Fruit fly (Drosophila melanogaster) whole organism, embryonic: ENCODE measurements around the gene CG17562.

Source experiments
- Atf-2 ChIP-seq: fragments of 200-800 bp; sonication (Bioruptor generic); optimal IDR thresholded peaks from 2 replicates; lab custom pipeline; 2016; ENCODE audit warnings: missing biosample characterization, missing genetic modification characterization
- B-H2 ChIP-seq: fragments of 200-800 bp; sonication (Bioruptor generic); optimal IDR thresholded peaks from 2 replicates; lab custom pipeline; 2018; ENCODE audit warnings: missing biosample characterization, mild to moderate bottlenecking, missing genetic modification characterization
- CG10274 ChIP-seq: fragments of 200-800 bp; sonication (Bioruptor generic); optimal IDR thresholded peaks from 3 replicates; lab custom pipeline; 2017; ENCODE audit warnings: missing biosample characterization, mild to moderate bottlenecking, missing genetic modification characterization
- CG11247 ChIP-seq: fragments of 200-800 bp; sonication (Bioruptor generic); IDR thresholded peaks from 2 replicates; pipeline ENCODE4 v1.3.6; 2022; ENCODE audit warnings: missing biosample characterization, missing genetic modification characterization
- CG11696 ChIP-seq: fragments of 200-800 bp; sonication (Bioruptor generic); IDR thresholded peaks from 2 replicates; pipeline ENCODE4 v1.3.6; 2022; ENCODE audit warnings: missing biosample characterization, missing genetic modification characterization
- CG12744 ChIP-seq: fragments of 200-800 bp; sonication (Bioruptor generic); optimal IDR thresholded peaks from 2 replicates; lab custom pipeline; 2016; ENCODE audit warnings: missing biosample characterization, missing genetic modification characterization
- CG13624 ChIP-seq: fragments of 200-800 bp; sonication (Bioruptor generic); optimal IDR thresholded peaks from 2 replicates; lab custom pipeline; 2016; ENCODE audit warnings: missing biosample characterization, missing genetic modification characterization
- CG16815 ChIP-seq: fragments of 200-800 bp; sonication (Bioruptor generic); optimal IDR thresholded peaks from 3 replicates; lab custom pipeline; 2017; ENCODE audit warnings: missing biosample characterization, mild to moderate bottlenecking, missing genetic modification characterization
- CG17385 ChIP-seq: fragments of 200-800 bp; sonication (Bioruptor generic); optimal IDR thresholded peaks from 3 replicates; lab custom pipeline; 2018; ENCODE audit warnings: missing biosample characterization, mild to moderate bottlenecking, missing genetic modification characterization
- CG17829 ChIP-seq: fragments of 200-800 bp; optimal IDR thresholded peaks from 2 replicates; lab custom pipeline; 2019; ENCODE audit warnings: missing biosample characterization, mild to moderate bottlenecking, missing genetic modification characterization, moderate library complexity
- CG18262 ChIP-seq: fragments of 200-800 bp; optimal IDR thresholded peaks from 3 replicates; lab custom pipeline; 2019; ENCODE audit warnings: missing biosample characterization, mild to moderate bottlenecking, missing genetic modification characterization, moderate library complexity
- CG18619 ChIP-seq: fragments of 200-800 bp; sonication (Bioruptor generic); optimal IDR thresholded peaks from 3 replicates; lab custom pipeline; 2017; ENCODE audit warnings: missing biosample characterization, mild to moderate bottlenecking, missing genetic modification characterization
- CG32532 ChIP-seq: fragments of 200-800 bp; sonication (Bioruptor generic); IDR thresholded peaks from 2 replicates; pipeline ENCODE4 v1.3.6; 2022; ENCODE audit warnings: missing biosample characterization, missing genetic modification characterization
- CG33557 ChIP-seq: fragments of 200-800 bp; sonication (Bioruptor generic); optimal IDR thresholded peaks from 2 replicates; lab custom pipeline; 2019; ENCODE audit warnings: missing biosample characterization, mild to moderate bottlenecking, missing genetic modification characterization, moderate library complexity
- CG3838 ChIP-seq: fragments of 200-800 bp; sonication (Bioruptor generic); optimal IDR thresholded peaks from 3 replicates; lab custom pipeline; 2016; ENCODE audit warnings: missing biosample characterization, missing genetic modification characterization
- CG4404 ChIP-seq: fragments of 200-800 bp; sonication (Bioruptor generic); IDR thresholded peaks from 2 replicates; pipeline ENCODE4 v1.3.6; 2022; ENCODE audit warnings: missing biosample characterization, missing genetic modification characterization
- CG4707 ChIP-seq: fragments of 200-800 bp; sonication (Bioruptor generic); optimal IDR thresholded peaks from 2 replicates; lab custom pipeline; 2018; ENCODE audit warnings: missing biosample characterization, mild to moderate bottlenecking, missing genetic modification characterization, moderate library complexity
- CG7556 ChIP-seq: fragments of 200-800 bp; sonication (Bioruptor generic); optimal IDR thresholded peaks from 2 replicates; lab custom pipeline; 2017; ENCODE audit warnings: missing biosample characterization, mild to moderate bottlenecking, missing genetic modification characterization
- CG8281 ChIP-seq: fragments of 200-800 bp; sonication (Bioruptor generic); optimal IDR thresholded peaks from 2 replicates; lab custom pipeline; 2018; ENCODE audit warnings: missing biosample characterization, mild to moderate bottlenecking, missing genetic modification characterization, moderate library complexity
- CG8924 ChIP-seq: fragments of 200-800 bp; optimal IDR thresholded peaks from 3 replicates; lab custom pipeline; 2019; ENCODE audit warnings: missing biosample characterization, mild to moderate bottlenecking, missing genetic modification characterization, moderate library complexity
- D ChIP-seq, 2 experiments: fragments of 200-800 bp in 1 of 2; fragments of >200 bp in 1 of 2; sonication (Bioruptor generic) in 1 of 2; optimal IDR thresholded peaks; 2 replicates in 1 of 2; 3 replicates in 1 of 2; lab custom pipeline; 2017; ENCODE audit warnings: mild to moderate bottlenecking in 1 of 2, missing biosample characterization in 1 of 2, missing genetic modification characterization in 1 of 2, missing genetic modification reagents in 1 of 2
- D19A ChIP-seq: fragments of 200-800 bp; optimal IDR thresholded peaks from 3 replicates; lab custom pipeline; 2019; ENCODE audit warnings: missing biosample characterization, mild to moderate bottlenecking, missing genetic modification characterization, moderate library complexity
- Ets65A ChIP-seq: fragments of 200-800 bp; sonication (Bioruptor generic); peaks from one replicate; lab custom pipeline; 2016; ENCODE audit warnings: missing biosample characterization, missing genetic modification characterization
- Hr3 ChIP-seq: fragments of 200-800 bp; sonication (Bioruptor generic); optimal IDR thresholded peaks from 3 replicates; lab custom pipeline; 2016; ENCODE audit warnings: missing biosample characterization, missing genetic modification characterization
- Hsf ChIP-seq: fragments of 200-800 bp; sonication (Bioruptor generic); optimal IDR thresholded peaks from 3 replicates; lab custom pipeline; 2016; ENCODE audit warnings: missing biosample characterization, missing genetic modification characterization
- Lim3 ChIP-seq: fragments of 200-800 bp; sonication (Bioruptor generic); IDR thresholded peaks from 2 replicates; pipeline ENCODE4 v1.3.6; 2022; ENCODE audit warnings: missing biosample characterization, missing genetic modification characterization
- Max ChIP-seq: fragments of 200-800 bp; sonication (Bioruptor generic); optimal IDR thresholded peaks from 2 replicates; lab custom pipeline; 2016; ENCODE audit warnings: missing biosample characterization, mild to moderate bottlenecking, missing genetic modification characterization
- Ptx1 ChIP-seq: fragments of 200-800 bp; sonication (Bioruptor generic); IDR thresholded peaks from 2 replicates; pipeline ENCODE4 v1.3.6; 2022; ENCODE audit warnings: missing biosample characterization, missing genetic modification characterization
- Rx ChIP-seq: fragments of 200-800 bp; sonication (Bioruptor generic); IDR thresholded peaks from 2 replicates; pipeline ENCODE4 v1.3.6; 2022; ENCODE audit warnings: missing biosample characterization, missing genetic modification characterization
- Side ChIP-seq: fragments of 200-800 bp; sonication (Bioruptor generic); optimal IDR thresholded peaks from 2 replicates; lab custom pipeline; 2016; ENCODE audit warnings: missing biosample characterization, missing genetic modification characterization
- Sin3A ChIP-seq: fragments of >200 bp; optimal IDR thresholded peaks from 2 replicates; lab custom pipeline; 2018
- Sry-β ChIP-seq: fragments of 200-800 bp; sonication (Bioruptor generic); optimal IDR thresholded peaks from 2 replicates; lab custom pipeline; 2018; ENCODE audit warnings: missing biosample characterization, mild to moderate bottlenecking, missing genetic modification characterization, moderate library complexity
- Taf1 ChIP-seq: fragments of 200-800 bp; sonication (Bioruptor generic); IDR thresholded peaks from 2 replicates; pipeline ENCODE4 v1.3.6; 2022; ENCODE audit warnings: missing biosample characterization, missing genetic modification characterization
- Trl ChIP-seq, 3 experiments: fragments of >200 bp in 2 of 3; fragments of 200-800 bp in 1 of 3; sonication (Bioruptor generic) in 1 of 3; optimal IDR thresholded peaks; 2 replicates in 1 of 3; 3 replicates in 2 of 3; lab custom pipeline; 2016 to 2017; ENCODE audit warnings: missing biosample characterization in 1 of 3, missing genetic modification characterization in 1 of 3
- bsh ChIP-seq, 2 experiments: fragments of 200-800 bp; sonication (Bioruptor generic); optimal IDR thresholded peaks; 2 replicates each; lab custom pipeline; 2017 to 2018; ENCODE audit warnings: mild to moderate bottlenecking in 2 of 2, missing biosample characterization in 2 of 2, missing genetic modification characterization in 2 of 2, moderate library complexity in 1 of 2
- danr ChIP-seq: fragments of 200-800 bp; sonication (Bioruptor generic); IDR thresholded peaks from 2 replicates; pipeline ENCODE4 v1.3.6; 2022; ENCODE audit warnings: missing biosample characterization, missing genetic modification characterization
- dmrt99B ChIP-seq: fragments of 200-800 bp; sonication (Bioruptor generic); optimal IDR thresholded peaks from 2 replicates; lab custom pipeline; 2018; ENCODE audit warnings: missing biosample characterization, mild to moderate bottlenecking, missing genetic modification characterization, moderate library complexity
- ham ChIP-seq: fragments of 200-800 bp; sonication (Bioruptor generic); IDR thresholded peaks from 2 replicates; pipeline ENCODE4 v1.3.6; 2022; ENCODE audit warnings: missing biosample characterization, missing genetic modification characterization
- her ChIP-seq: fragments of 200-800 bp; sonication (Bioruptor generic); optimal IDR thresholded peaks from 2 replicates; lab custom pipeline; 2016; ENCODE audit warnings: missing biosample characterization, missing genetic modification characterization
- lmd ChIP-seq: fragments of 200-800 bp; sonication (Bioruptor generic); IDR thresholded peaks from 2 replicates; pipeline ENCODE4 v1.3.6; 2022; ENCODE audit warnings: missing biosample characterization, missing genetic modification characterization
- nmo ChIP-seq: fragments of 200-800 bp; sonication (Bioruptor generic); optimal IDR thresholded peaks from 2 replicates; lab custom pipeline; 2018; ENCODE audit warnings: missing biosample characterization, mild to moderate bottlenecking, missing genetic modification characterization, moderate library complexity
- pan ChIP-seq, 4 experiments: fragments of >200 bp in 3 of 4; fragments of 200-800 bp in 1 of 4; sonication (Bioruptor generic) in 1 of 4; optimal IDR thresholded peaks in 3 of 4; IDR thresholded peaks in 1 of 4; 2 replicates each; pipeline versions ENCODE4 v1.3.6 to Lab custom; 2017 to 2022; ENCODE audit warnings: missing biosample characterization in 2 of 4, missing genetic modification characterization in 2 of 4, mixed read lengths in 1 of 4
- phol ChIP-seq: fragments of 200-800 bp; sonication (Bioruptor generic); optimal IDR thresholded peaks from 3 replicates; lab custom pipeline; 2018; ENCODE audit warnings: missing biosample characterization, mild to moderate bottlenecking, missing genetic modification characterization, moderate library complexity
- pita ChIP-seq: fragments of 200-800 bp; sonication (Bioruptor generic); optimal IDR thresholded peaks from 2 replicates; lab custom pipeline; 2017; ENCODE audit warnings: missing biosample characterization, mild to moderate bottlenecking, missing genetic modification characterization
- repo ChIP-seq: fragments of 200-800 bp; sonication (Bioruptor generic); optimal IDR thresholded peaks from 2 replicates; lab custom pipeline; 2016; ENCODE audit warnings: missing biosample characterization, missing genetic modification characterization
- row ChIP-seq: fragments of 200-800 bp; sonication (Bioruptor generic); IDR thresholded peaks from 3 replicates; pipeline ENCODE4 v1.3.6; 2022; ENCODE audit warnings: missing biosample characterization, missing genetic modification characterization
- sens ChIP-seq: fragments of 200-800 bp; sonication (Bioruptor generic); peaks from one replicate; lab custom pipeline; 2016; ENCODE audit warnings: missing biosample characterization, missing genetic modification characterization
- sr ChIP-seq: fragments of 200-800 bp; sonication (Bioruptor generic); IDR thresholded peaks from 3 replicates; pipeline ENCODE4 v1.3.6; 2022; ENCODE audit warnings: missing biosample characterization, missing genetic modification characterization
- sug ChIP-seq: fragments of 200-800 bp; optimal IDR thresholded peaks from 2 replicates; lab custom pipeline; 2019; ENCODE audit warnings: missing biosample characterization, mild to moderate bottlenecking, missing genetic modification characterization, moderate library complexity
- tll ChIP-seq, 2 experiments: fragments of 200-800 bp in 1 of 2; fragments of >200 bp in 1 of 2; sonication (Bioruptor generic) in 1 of 2; optimal IDR thresholded peaks; 2 replicates each; lab custom pipeline; 2017 to 2019; ENCODE audit warnings: missing biosample characterization in 2 of 2, missing genetic modification characterization in 2 of 2, mild to moderate bottlenecking in 1 of 2, moderate library complexity in 1 of 2
- zen2 ChIP-seq: fragments of 200-800 bp; sonication (Bioruptor generic); IDR thresholded peaks from 3 replicates; pipeline ENCODE4 v1.3.6; 2022; ENCODE audit warnings: missing biosample characterization, missing genetic modification characterization; ENCODE audit not compliant: partially characterized antibody

CG17562 gene

dm6 chr3R:16630564-16630963, 15.5 kb downstream of the CG17562 start:
- TF ChIP-seq Hr3 = no peak
- peak; percentile 54 for TF ChIP-seq CG33557
- TF ChIP-seq pita (GFP tag; lab: Kevin White, UChicago) = no peak
- TF ChIP-seq CG13624 (GFP tag; lab: Kevin White, UChicago) = no peak
- peak; percentile 61 for TF ChIP-seq CG4404 (GFP tag; lab: Robert Waterston, UW)
- no peak for TF ChIP-seq CG10274 (GFP tag; lab: Kevin White, UChicago)
- TF ChIP-seq Atf-2 = peak; percentile 38
- peak; percentile 21 for TF ChIP-seq Hsf (GFP tag; lab: Kevin White, UChicago)
- no peak for TF ChIP-seq danr (GFP tag; lab: Robert Waterston, UW)
- no peak for TF ChIP-seq Trl (optimal IDR thresholded peaks at IDR 0.05; lab: Kevin White, UChicago)
- peak; percentile 5 for TF ChIP-seq Trl (GFP tag; optimal IDR thresholded peaks at IDR 0.05; lab: Kevin White, UChicago)
- no peak for TF ChIP-seq sug (tag; lab: Kevin White, UChicago)
- TF ChIP-seq CG11247 (GFP tag; lab: Robert Waterston, UW) = no peak
- TF ChIP-seq CG8924 (tag; lab: Kevin White, UChicago) = peak; percentile 23
- peak; percentile 53 for TF ChIP-seq row
- no peak for TF ChIP-seq Ptx1 (GFP tag; lab: Robert Waterston, UW)
- TF ChIP-seq tll (GFP tag; optimal IDR thresholded peaks at IDR 0.05; lab: Kevin White, UChicago) = peak; percentile 38 to 79
- no peak for TF ChIP-seq ham (GFP tag; lab: Robert Waterston, UW)
- peak; percentile 27 for TF ChIP-seq D19A (tag; lab: Kevin White, UChicago)
- TF ChIP-seq her = no peak
- peak; percentile 7 for TF ChIP-seq Side (GFP tag; lab: Kevin White, UChicago)
- peak; percentile 11 for TF ChIP-seq Max (GFP tag; lab: Kevin White, UChicago)
- TF ChIP-seq phol = peak; percentile 28
- no peak for TF ChIP-seq D (optimal IDR thresholded peaks at IDR 0.05; lab: Kevin White, UChicago)
- peak; percentile 42 for TF ChIP-seq D (GFP tag; optimal IDR thresholded peaks at IDR 0.05; lab: Kevin White, UChicago)
- no peak for TF ChIP-seq CG18619 (GFP tag; lab: Kevin White, UChicago)
- peak; percentile 24 for TF ChIP-seq lmd (GFP tag; lab: Robert Waterston, UW)
- no peak for TF ChIP-seq sr (GFP tag; lab: Robert Waterston, UW)
- TF ChIP-seq Lim3 (GFP tag; lab: Robert Waterston, UW) = no peak
- peak; percentile 47 for TF ChIP-seq CG7556
- TF ChIP-seq pan (optimal IDR thresholded peaks at IDR 0.05; lab: Kevin White, UChicago) = no peak
- TF ChIP-seq pan (GFP tag; optimal IDR thresholded peaks at IDR 0.05 in 1 of 2, IDR thresholded peaks at IDR 0.05 in 1 of 2) = no peak
- TF ChIP-seq sens = peak; percentile 66
- no peak for TF ChIP-seq Sin3A (lab: Kevin White, UChicago)
- TF ChIP-seq CG17385 (GFP tag; lab: Kevin White, UChicago) = no peak
- TF ChIP-seq CG11696 (GFP tag; lab: Robert Waterston, UW) = no peak
- TF ChIP-seq CG4707 (GFP tag; lab: Kevin White, UChicago) = no peak
- no peak for TF ChIP-seq B-H2 (GFP tag; lab: Kevin White, UChicago)
- TF ChIP-seq Ets65A (GFP tag; lab: Kevin White, UChicago) = peak; percentile 54
- TF ChIP-seq zen2 (GFP tag; lab: Robert Waterston, UW) = no peak
- peak; percentile 68 for TF ChIP-seq CG17829 (tag; lab: Kevin White, UChicago)
- TF ChIP-seq bsh (GFP tag; optimal IDR thresholded peaks at IDR 0.05; lab: Kevin White, UChicago) = peak in 1 of 2 experiments; percentile 14
- no peak for TF ChIP-seq dmrt99B (tag; lab: Kevin White, UChicago)
- TF ChIP-seq CG16815 (GFP tag; lab: Kevin White, UChicago) = peak; percentile 16
- TF ChIP-seq CG18262 (tag; lab: Kevin White, UChicago) = peak; percentile 60
- no peak for TF ChIP-seq repo (GFP tag; lab: Kevin White, UChicago)
- no peak for TF ChIP-seq CG12744 (GFP tag; lab: Kevin White, UChicago)
- TF ChIP-seq CG8281 (tag; lab: Kevin White, UChicago) = no peak
- TF ChIP-seq CG32532 (GFP tag; lab: Robert Waterston, UW) = no peak
- TF ChIP-seq Taf1 (GFP tag; lab: Robert Waterston, UW) = no peak
- no peak for TF ChIP-seq Rx (GFP tag; lab: Robert Waterston, UW)
- TF ChIP-seq CG3838 (GFP tag; lab: Kevin White, UChicago) = no peak
- peak; percentile 25 for TF ChIP-seq nmo (GFP tag; lab: Kevin White, UChicago)
- no peak for TF ChIP-seq Sry-β (GFP tag; lab: Kevin White, UChicago)
